Fruit fly (Drosophila melanogaster) whole organism: Measurements from ENCODE around the gene CG1738.

Experiments
- CG8478 ChIP-seq: fragments of >200 bp; optimal IDR thresholded peaks from 2 replicates; lab custom pipeline; 2018; ENCODE audit warnings: inconsistent platforms
- Dll ChIP-seq: fragments of >200 bp; optimal IDR thresholded peaks from 2 replicates; lab custom pipeline; 2017
- EcR ChIP-seq, 2 experiments: fragments of >200 bp; optimal IDR thresholded peaks; 2 replicates each; lab custom pipeline; 2017; ENCODE audit warnings: missing biosample characterization in 2 of 2, missing genetic modification characterization in 2 of 2, missing genetic modification reagents in 2 of 2
- pan ChIP-seq: fragments of >200 bp; optimal IDR thresholded peaks from 2 replicates; lab custom pipeline; 2017
- psq ChIP-seq: fragments of >200 bp; optimal IDR thresholded peaks from 2 replicates; lab custom pipeline; 2017
- usp ChIP-seq: fragments of >200 bp; optimal IDR thresholded peaks from 2 replicates; lab custom pipeline; 2017; ENCODE audit warnings: missing biosample characterization, missing genetic modification characterization, mixed read lengths

DNA sequence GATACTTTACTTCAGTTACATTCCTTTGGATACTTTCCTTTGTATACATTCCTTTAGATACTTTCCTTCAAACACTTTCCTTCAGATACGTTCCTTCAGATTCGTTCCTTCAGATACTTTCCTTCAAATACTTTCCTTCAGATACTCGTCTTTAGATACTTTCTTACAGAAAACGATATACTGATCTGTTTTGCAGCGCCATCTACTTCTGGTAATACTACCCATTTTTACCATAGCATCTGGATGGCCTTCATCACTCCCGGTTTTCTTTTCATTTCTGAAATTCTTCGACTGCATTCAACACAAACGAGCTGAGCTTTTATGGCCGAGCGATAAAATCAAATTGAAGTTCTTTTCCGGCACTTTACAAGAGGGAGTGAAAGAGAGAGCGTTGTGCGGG, 28.9 kb upstream of the CG1738 start:
- TF ChIP-seq EcR (GFP tag; optimal IDR thresholded peaks at IDR 0.05; lab: Kevin White, UChicago): no peak
- no peak for TF ChIP-seq Dll
- TF ChIP-seq pan (lab: Kevin White, UChicago): no peak
- TF ChIP-seq psq (lab: Kevin White, UChicago): no peak
- no peak for TF ChIP-seq CG8478 (lab: Kevin White, UChicago)
- TF ChIP-seq usp (GFP tag; lab: Kevin White, UChicago): no peak
